Fruit fly (Drosophila melanogaster) whole organism, adult: Measurements from ENCODE around the gene Tmtc4.

ENCODE experiments used
- CG11617 ChIP-seq: fragments of 200-800 bp; sonication (Bioruptor generic); optimal IDR thresholded peaks from 2 replicates; lab custom pipeline; 2017; ENCODE audit warnings: mild to moderate bottlenecking, missing biosample characterization, missing genetic modification reagents, missing genetic modification characterization
- CG1620 ChIP-seq: fragments of 200-800 bp; sonication (Bioruptor generic); optimal IDR thresholded peaks from 2 replicates; lab custom pipeline; 2016; ENCODE audit warnings: missing biosample characterization, missing genetic modification characterization
- CG5204 ChIP-seq: fragments of 200-800 bp; sonication (Bioruptor generic); optimal IDR thresholded peaks from 2 replicates; lab custom pipeline; 2016; ENCODE audit warnings: missing biosample characterization, missing genetic modification characterization
- Clk ChIP-seq: fragments of 200-800 bp; sonication (Bioruptor generic); optimal IDR thresholded peaks from 2 replicates; lab custom pipeline; 2017; ENCODE audit warnings: missing biosample characterization, missing genetic modification characterization
- Mnt ChIP-seq: fragments of 200-800 bp; sonication (Bioruptor generic); optimal IDR thresholded peaks from 2 replicates; lab custom pipeline; 2016; ENCODE audit warnings: missing biosample characterization, mild to moderate bottlenecking, missing genetic modification characterization
- bab1 ChIP-seq: fragments of 200-800 bp; sonication (Bioruptor generic); optimal IDR thresholded peaks from 3 replicates; lab custom pipeline; 2019; ENCODE audit warnings: missing biosample characterization, mild to moderate bottlenecking, missing genetic modification characterization, moderate library complexity
- ovo ChIP-seq: fragments of 200-800 bp; sonication (Bioruptor generic); optimal IDR thresholded peaks from 2 replicates; lab custom pipeline; 2016; ENCODE audit warnings: missing biosample characterization, missing genetic modification characterization
- pad ChIP-seq: fragments of 200-800 bp; sonication (Bioruptor generic); optimal IDR thresholded peaks from 3 replicates; lab custom pipeline; 2017; ENCODE audit warnings: missing biosample characterization, missing genetic modification characterization, mild to moderate bottlenecking, moderate library complexity, missing genetic modification reagents
- tj ChIP-seq: fragments of 200-800 bp; sonication (Bioruptor generic); optimal IDR thresholded peaks from 3 replicates; lab custom pipeline; 2017; ENCODE audit warnings: missing biosample characterization, mild to moderate bottlenecking, missing genetic modification characterization, moderate library complexity
- toe ChIP-seq: fragments of 200-800 bp; sonication (Bioruptor generic); optimal IDR thresholded peaks from 2 replicates; lab custom pipeline; 2016; ENCODE audit warnings: missing biosample characterization, missing genetic modification characterization

DNA sequence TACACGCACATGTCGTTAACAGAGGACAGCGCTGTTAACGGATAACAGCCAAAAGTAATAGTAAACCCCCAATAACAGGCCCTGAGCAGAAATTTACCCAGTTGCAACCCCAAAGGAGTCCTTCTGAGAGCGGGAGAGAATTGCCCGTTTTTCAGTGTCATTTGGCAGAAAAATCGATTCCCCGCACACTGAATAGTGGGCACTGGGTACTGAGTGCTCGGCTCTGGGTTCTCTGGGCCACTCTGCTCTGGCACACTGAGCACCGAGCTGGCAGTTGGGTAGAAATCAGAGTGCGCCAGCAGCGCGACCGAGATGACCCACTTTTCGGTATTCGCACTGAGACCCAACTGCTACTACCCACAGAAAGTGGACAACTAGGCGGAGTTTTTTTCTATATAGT lies 23.4 kb downstream of the Tmtc4 start, which contains the start of gene Rbp:
- TF ChIP-seq pad (GFP tag; lab: Kevin White, UChicago) (no peak), ovo (no peak), bab1 (GFP tag; lab: Kevin White, UChicago) (no peak), CG11617 (GFP tag; lab: Kevin White, UChicago) (no peak), CG5204 (GFP tag; lab: Kevin White, UChicago) (no peak), tj (no peak), CG1620 (no peak), Clk (GFP tag; lab: Kevin White, UChicago) (no peak), toe (GFP tag; lab: Kevin White, UChicago) (no peak), Mnt (GFP tag; lab: Kevin White, UChicago) (no peak)
